Fruit fly (Drosophila melanogaster) whole organism, wandering third instar larva: ENCODE measurements around the gene CG42747.
A peak's percentile ranks its signal among the peaks of the same experiment; 100 is the strongest.

Experiments used
- Hr83 ChIP-seq: fragments of 200-300 bp; sonication (Bioruptor generic); optimal IDR thresholded peaks from 2 replicates; lab custom pipeline; 2016; ENCODE audit warnings: missing biosample characterization, mild to moderate bottlenecking, missing genetic modification characterization, moderate library complexity; ENCODE audit not compliant: poor library complexity, severe bottlenecking
- Jra ChIP-seq: sonication (Bioruptor generic); optimal IDR thresholded peaks from 2 replicates; lab custom pipeline; 2016; ENCODE audit warnings: missing biosample characterization, missing genetic modification characterization
- dmrt93B ChIP-seq: fragments of 200-800 bp; sonication (Bioruptor generic); optimal IDR thresholded peaks from 2 replicates; lab custom pipeline; 2018; ENCODE audit warnings: missing biosample characterization, mild to moderate bottlenecking, missing genetic modification characterization
- dsf ChIP-seq: sonication (Bioruptor generic); optimal IDR thresholded peaks from 2 replicates; lab custom pipeline; 2016; ENCODE audit warnings: missing biosample characterization, missing genetic modification characterization, borderline replicate concordance
- foxo ChIP-seq, 2 experiments: fragments of 200-800 bp; sonication (Bioruptor generic); optimal IDR thresholded peaks; 2 replicates in 1 of 2; 3 replicates in 1 of 2; lab custom pipeline; 2016 to 2017; ENCODE audit warnings: missing biosample characterization in 2 of 2, missing genetic modification characterization in 2 of 2
- lola ChIP-seq: fragments of >200 bp; optimal IDR thresholded peaks from 2 replicates; lab custom pipeline; 2017; ENCODE audit warnings: missing biosample characterization, missing genetic modification characterization
- pan ChIP-seq: fragments of >200 bp; optimal IDR thresholded peaks from 2 replicates; lab custom pipeline; 2017
- woc ChIP-seq: sonication (Bioruptor generic); optimal IDR thresholded peaks from 2 replicates; lab custom pipeline; 2016; ENCODE audit warnings: missing biosample characterization, mild to moderate bottlenecking, missing genetic modification characterization

DNA sequence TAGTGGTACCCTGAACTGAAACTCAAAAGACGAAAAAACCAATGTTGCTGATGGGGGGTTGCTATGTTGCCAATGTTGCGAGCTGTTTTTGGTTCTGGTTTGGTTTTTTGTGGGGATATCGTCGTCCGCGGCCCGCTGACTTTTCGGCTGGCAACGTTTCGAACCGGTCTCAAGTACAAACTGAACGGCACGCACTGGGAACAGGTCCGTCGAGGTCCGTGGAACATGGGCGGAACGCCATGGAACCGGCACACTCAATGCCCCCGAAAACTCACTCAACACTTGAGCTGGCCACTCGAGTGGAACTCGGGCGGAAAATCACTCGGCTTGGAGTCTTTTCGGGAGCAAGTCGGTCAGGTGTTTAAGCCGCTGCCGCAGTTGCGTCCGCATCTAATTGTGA is 48.2 kb upstream of the CG42747 start, which contains the start of gene CG13300:
- no peak for TF ChIP-seq dsf (GFP tag; lab: Kevin White, UChicago)
- TF ChIP-seq lola, result no peak
- TF ChIP-seq pan (lab: Kevin White, UChicago), result no peak
- TF ChIP-seq dmrt93B (GFP tag; lab: Kevin White, UChicago), result no peak
- peak; percentile 5 for TF ChIP-seq Hr83
- TF ChIP-seq woc (GFP tag; lab: Kevin White, UChicago), result no peak
- no peak for TF ChIP-seq foxo (GFP tag; optimal IDR thresholded peaks at IDR 0.05; lab: Kevin White, UChicago)
- TF ChIP-seq Jra, result no peak
